Worm (Caenorhabditis elegans): ENCODE data around the gene C37C3.2.

- TF ChIP-seq him-1 (tag; optimal IDR thresholded peaks at IDR 0.05) = no peak
- no peak for TF ChIP-seq dao-5 (tag; optimal IDR thresholded peaks at IDR 0.05)
Measured at ce11 chrV:7842228-7842627, 13.5 kb upstream of the C37C3.2 start, which contains the start of gene grd-8.
